Fruit fly (Drosophila melanogaster) whole organism, embryonic: Measurements from ENCODE around the gene CG2021.

Experiments
- Atf-2 ChIP-seq: fragments of 200-800 bp; sonication (Bioruptor generic); optimal IDR thresholded peaks from 2 replicates; lab custom pipeline; 2016; ENCODE audit warnings: missing biosample characterization, missing genetic modification characterization
- CG1024 ChIP-seq: fragments of 200-800 bp; sonication (Bioruptor generic); IDR thresholded peaks from 2 replicates; pipeline ENCODE4 v1.3.6; 2022; ENCODE audit warnings: missing biosample characterization, missing genetic modification characterization
- CG15011 ChIP-seq: fragments of 200-800 bp; sonication (Bioruptor generic); optimal IDR thresholded peaks from 3 replicates; lab custom pipeline; 2018; ENCODE audit warnings: missing biosample characterization, mild to moderate bottlenecking, missing genetic modification characterization
- CG15696 ChIP-seq: fragments of 200-800 bp; sonication (Bioruptor generic); optimal IDR thresholded peaks from 2 replicates; lab custom pipeline; 2019; ENCODE audit warnings: missing biosample characterization, mild to moderate bottlenecking, missing genetic modification characterization, moderate library complexity
- CG1603 ChIP-seq: fragments of 200-800 bp; sonication (Bioruptor generic); optimal IDR thresholded peaks from 2 replicates; lab custom pipeline; 2019; ENCODE audit warnings: missing biosample characterization, mild to moderate bottlenecking, missing genetic modification characterization, moderate library complexity
- CG17328 ChIP-seq: fragments of 200-800 bp; sonication (Bioruptor generic); IDR thresholded peaks from 2 replicates; pipeline ENCODE4 v1.3.6; 2022; ENCODE audit warnings: missing biosample characterization, missing genetic modification characterization
- CG17612 ChIP-seq: fragments of 200-800 bp; sonication (Bioruptor generic); IDR thresholded peaks from 2 replicates; pipeline ENCODE4 v1.3.6; 2022; ENCODE audit warnings: missing biosample characterization, missing genetic modification characterization
- CG18764 ChIP-seq: fragments of 200-800 bp; sonication (Bioruptor generic); optimal IDR thresholded peaks from 3 replicates; lab custom pipeline; 2016; ENCODE audit warnings: missing biosample characterization, missing genetic modification characterization
- CG2129 ChIP-seq: fragments of 200-800 bp; sonication (Bioruptor generic); IDR thresholded peaks from 2 replicates; pipeline ENCODE4 v1.3.6; 2022; ENCODE audit warnings: missing biosample characterization, missing genetic modification characterization; ENCODE audit not compliant: partially characterized antibody
- CG4282 ChIP-seq: fragments of 200-800 bp; sonication (Bioruptor generic); optimal IDR thresholded peaks from 2 replicates; lab custom pipeline; 2016; ENCODE audit warnings: missing biosample characterization, missing genetic modification characterization
- CG4404 ChIP-seq: fragments of 200-800 bp; sonication (Bioruptor generic); IDR thresholded peaks from 2 replicates; pipeline ENCODE4 v1.3.6; 2022; ENCODE audit warnings: missing biosample characterization, missing genetic modification characterization
- CG6791 ChIP-seq: fragments of 200-800 bp; sonication (Bioruptor generic); IDR thresholded peaks from 3 replicates; pipeline ENCODE4 v1.3.6; 2022; ENCODE audit warnings: missing biosample characterization, missing genetic modification characterization; ENCODE audit not compliant: partially characterized antibody
- CG6813 ChIP-seq: fragments of 200-800 bp; sonication (Bioruptor generic); optimal IDR thresholded peaks from 2 replicates; lab custom pipeline; 2017; ENCODE audit warnings: missing biosample characterization, missing genetic modification characterization, mild to moderate bottlenecking, moderate library complexity, missing genetic modification reagents
- CG7372 ChIP-seq: fragments of 200-800 bp; sonication (Bioruptor generic); IDR thresholded peaks from 2 replicates; pipeline ENCODE4 v1.3.6; 2022; ENCODE audit warnings: missing biosample characterization, missing genetic modification characterization
- CG7786 ChIP-seq: fragments of 200-800 bp; sonication (Bioruptor generic); optimal IDR thresholded peaks from 2 replicates; lab custom pipeline; 2016; ENCODE audit warnings: missing biosample characterization, missing genetic modification characterization
- CG7928 ChIP-seq: fragments of 200-800 bp; sonication (Bioruptor generic); optimal IDR thresholded peaks from 2 replicates; lab custom pipeline; 2017; ENCODE audit warnings: missing biosample characterization, mild to moderate bottlenecking, missing genetic modification characterization
- CG8924 ChIP-seq: fragments of 200-800 bp; optimal IDR thresholded peaks from 3 replicates; lab custom pipeline; 2019; ENCODE audit warnings: missing biosample characterization, mild to moderate bottlenecking, missing genetic modification characterization, moderate library complexity
- Dfd ChIP-seq, 2 experiments: fragments of >200 bp; optimal IDR thresholded peaks; 2 replicates each; lab custom pipeline; 2017; ENCODE audit warnings: missing biosample characterization in 2 of 2, missing genetic modification characterization in 2 of 2
- Doc3 ChIP-seq: fragments of 200-800 bp; sonication (Bioruptor generic); IDR thresholded peaks from 3 replicates; pipeline ENCODE4 v1.3.6; 2022; ENCODE audit warnings: missing biosample characterization, missing genetic modification characterization; ENCODE audit not compliant: partially characterized antibody
- E2f1 ChIP-seq: fragments of 200-800 bp; sonication (Bioruptor generic); IDR thresholded peaks from 2 replicates; pipeline ENCODE4 v1.3.6; 2022; ENCODE audit warnings: missing biosample characterization, missing genetic modification characterization
- E2f2 ChIP-seq: fragments of 200-800 bp; sonication (Bioruptor generic); IDR thresholded peaks from 2 replicates; pipeline ENCODE4 v1.3.6; 2022; ENCODE audit warnings: missing biosample characterization, missing genetic modification characterization
- Ets65A ChIP-seq: fragments of 200-800 bp; sonication (Bioruptor generic); peaks from one replicate; lab custom pipeline; 2016; ENCODE audit warnings: missing biosample characterization, missing genetic modification characterization
- Ets97D ChIP-seq: fragments of 200-800 bp; sonication (Bioruptor generic); optimal IDR thresholded peaks from 3 replicates; lab custom pipeline; 2016; ENCODE audit warnings: missing biosample characterization, missing genetic modification characterization
- Gsc ChIP-seq: fragments of 200-800 bp; sonication (Bioruptor generic); IDR thresholded peaks from 2 replicates; pipeline ENCODE4 v1.3.6; 2022; ENCODE audit warnings: missing biosample characterization, missing genetic modification characterization
- Hmr ChIP-seq: fragments of 200-800 bp; sonication (Bioruptor generic); optimal IDR thresholded peaks from 3 replicates; lab custom pipeline; 2017; ENCODE audit warnings: mild to moderate bottlenecking, missing biosample characterization, missing genetic modification reagents, missing genetic modification characterization
- Hr3 ChIP-seq: fragments of 200-800 bp; sonication (Bioruptor generic); optimal IDR thresholded peaks from 3 replicates; lab custom pipeline; 2016; ENCODE audit warnings: missing biosample characterization, missing genetic modification characterization
- Mad ChIP-seq: fragments of 200-800 bp; sonication (Bioruptor generic); optimal IDR thresholded peaks from 2 replicates; lab custom pipeline; 2016; ENCODE audit warnings: missing biosample characterization, missing genetic modification characterization
- Med ChIP-seq: fragments of 200-800 bp; sonication (Bioruptor generic); peaks from one replicate; lab custom pipeline; 2016; ENCODE audit warnings: missing biosample characterization, missing genetic modification characterization, mild to moderate bottlenecking, inconsistent platforms, moderate library complexity
- Mes4 ChIP-seq: fragments of 200-800 bp; sonication (Bioruptor generic); optimal IDR thresholded peaks from 2 replicates; lab custom pipeline; 2016; ENCODE audit warnings: missing biosample characterization, missing genetic modification characterization
- NC2α ChIP-seq: fragments of 200-800 bp; sonication (Bioruptor generic); optimal IDR thresholded peaks from 2 replicates; lab custom pipeline; 2016; ENCODE audit warnings: missing biosample characterization, missing genetic modification characterization
- PHDP ChIP-seq: fragments of 200-800 bp; sonication (Bioruptor generic); optimal IDR thresholded peaks from 3 replicates; lab custom pipeline; 2018; ENCODE audit warnings: missing biosample characterization, mild to moderate bottlenecking, missing genetic modification characterization, moderate library complexity
- Rfx ChIP-seq: fragments of 200-800 bp; sonication (Bioruptor generic); IDR thresholded peaks from 2 replicates; pipeline ENCODE4 v1.3.6; 2022; ENCODE audit warnings: missing biosample characterization, missing genetic modification characterization
- Spps ChIP-seq: fragments of 200-800 bp; sonication (Bioruptor generic); optimal IDR thresholded peaks from 2 replicates; lab custom pipeline; 2018; ENCODE audit warnings: missing biosample characterization, mild to moderate bottlenecking, missing genetic modification characterization
- Sry-β ChIP-seq: fragments of 200-800 bp; sonication (Bioruptor generic); optimal IDR thresholded peaks from 2 replicates; lab custom pipeline; 2018; ENCODE audit warnings: missing biosample characterization, mild to moderate bottlenecking, missing genetic modification characterization, moderate library complexity
- bbx ChIP-seq: fragments of 200-800 bp; sonication (Bioruptor generic); IDR thresholded peaks from 2 replicates; pipeline ENCODE4 v1.3.6; 2022; ENCODE audit warnings: missing biosample characterization, missing genetic modification characterization; ENCODE audit not compliant: partially characterized antibody
- cas ChIP-seq: fragments of 200-800 bp; sonication (Bioruptor generic); IDR thresholded peaks from 2 replicates; pipeline ENCODE4 v1.3.6; 2022; ENCODE audit warnings: missing biosample characterization, missing genetic modification characterization
- chif ChIP-seq, 2 experiments: fragments of 200-800 bp; sonication (Bioruptor generic); optimal IDR thresholded peaks; 3 replicates each; lab custom pipeline; 2016; ENCODE audit warnings: missing biosample characterization in 2 of 2, missing genetic modification characterization in 2 of 2
- chn ChIP-seq: fragments of 200-800 bp; sonication (Bioruptor generic); optimal IDR thresholded peaks from 2 replicates; lab custom pipeline; 2016; ENCODE audit warnings: missing biosample characterization, missing genetic modification characterization
- fru ChIP-seq: fragments of >200 bp; optimal IDR thresholded peaks from 2 replicates; lab custom pipeline; 2017
- gce ChIP-seq: fragments of 200-800 bp; sonication (Bioruptor generic); IDR thresholded peaks from 3 replicates; pipeline ENCODE4 v1.3.6; 2022; ENCODE audit warnings: missing biosample characterization, missing genetic modification characterization
- gem ChIP-seq: fragments of 200-800 bp; sonication (Bioruptor generic); optimal IDR thresholded peaks from 2 replicates; lab custom pipeline; 2019; ENCODE audit warnings: missing biosample characterization, mild to moderate bottlenecking, missing genetic modification characterization, moderate library complexity
- hkb ChIP-seq, 2 experiments: fragments of 200-800 bp in 1 of 2; fragments of >200 bp in 1 of 2; sonication (Bioruptor generic) in 1 of 2; IDR thresholded peaks in 1 of 2; optimal IDR thresholded peaks in 1 of 2; 2 replicates each; pipeline versions ENCODE4 v1.3.6 to Lab custom; 2017 to 2022; ENCODE audit warnings: missing biosample characterization in 1 of 2, missing genetic modification characterization in 1 of 2
- knrl ChIP-seq: fragments of 200-800 bp; sonication (Bioruptor generic); IDR thresholded peaks from 3 replicates; pipeline ENCODE4 v1.3.6; 2022; ENCODE audit warnings: missing biosample characterization, missing genetic modification characterization; ENCODE audit not compliant: partially characterized antibody
- lab ChIP-seq: fragments of 200-800 bp; sonication (Bioruptor generic); optimal IDR thresholded peaks from 3 replicates; lab custom pipeline; 2017; ENCODE audit warnings: missing biosample characterization, missing genetic modification characterization, mild to moderate bottlenecking, moderate library complexity, missing genetic modification reagents
- pb ChIP-seq: fragments of 200-800 bp; sonication (Bioruptor generic); optimal IDR thresholded peaks from 3 replicates; lab custom pipeline; 2016; ENCODE audit warnings: missing biosample characterization, missing genetic modification characterization
- repo ChIP-seq: fragments of 200-800 bp; sonication (Bioruptor generic); optimal IDR thresholded peaks from 2 replicates; lab custom pipeline; 2016; ENCODE audit warnings: missing biosample characterization, missing genetic modification characterization
- scrt ChIP-seq: fragments of 200-800 bp; sonication (Bioruptor generic); optimal IDR thresholded peaks from 2 replicates; lab custom pipeline; 2018; ENCODE audit warnings: missing biosample characterization, mild to moderate bottlenecking, missing genetic modification characterization, moderate library complexity
- so ChIP-seq: fragments of 200-800 bp; sonication (Bioruptor generic); IDR thresholded peaks from 3 replicates; pipeline ENCODE4 v1.3.6; 2022; ENCODE audit warnings: missing biosample characterization, missing genetic modification characterization
- wor ChIP-seq: fragments of 200-800 bp; sonication (Bioruptor generic); IDR thresholded peaks from 2 replicates; pipeline ENCODE4 v1.3.6; 2022; ENCODE audit warnings: missing biosample characterization, missing genetic modification characterization

The CG2021 gene

DNA sequence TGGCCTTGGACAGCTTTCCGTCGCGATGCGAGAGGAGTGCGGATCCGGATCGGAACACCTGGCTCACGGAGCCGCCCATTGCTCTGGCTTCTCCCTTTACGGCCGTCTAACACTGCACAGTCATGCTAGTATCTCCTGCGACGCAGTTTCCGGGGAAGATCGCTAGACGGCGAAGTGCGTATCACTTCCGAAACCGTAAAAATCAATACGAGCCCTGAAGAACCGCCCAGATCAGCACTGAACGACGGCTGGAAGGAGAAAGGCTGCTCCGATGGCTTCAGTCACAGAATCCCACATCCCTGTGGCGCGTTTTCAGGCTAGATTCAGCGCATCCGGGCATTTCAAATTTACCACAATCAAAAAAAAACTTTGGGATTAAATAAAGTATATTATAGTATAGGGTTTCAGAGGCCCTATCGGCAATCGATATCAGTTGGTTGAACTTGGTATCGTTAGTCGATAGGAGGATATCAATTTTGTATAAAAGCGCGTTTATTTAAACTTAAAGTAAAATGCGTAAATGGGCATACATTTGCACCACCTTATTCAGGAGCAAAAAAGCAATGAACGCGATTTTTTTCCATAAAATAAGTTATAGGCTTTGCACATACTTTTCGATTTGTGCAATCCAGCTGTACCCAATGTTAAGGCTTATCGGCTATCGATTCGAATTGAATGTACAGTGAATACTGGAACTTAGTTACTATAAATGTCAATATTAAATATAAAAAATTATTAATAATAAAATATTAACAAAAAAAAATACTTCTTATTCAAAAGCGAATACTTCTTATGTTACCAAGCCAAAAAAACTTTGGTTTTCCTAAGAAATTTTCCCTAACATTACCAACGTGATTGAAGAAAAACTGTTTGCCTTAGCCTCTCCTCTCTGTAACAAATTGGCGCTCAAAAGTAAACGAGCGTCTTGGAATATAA is 2.2 kb downstream of the CG2021 start, which contains the start of the genes CG13933 and PolD2 (continued):
- TF ChIP-seq CG7372 (GFP tag; lab: Robert Waterston, UW), result peak; percentile 93
- peak; percentile 97 for TF ChIP-seq Ets65A (GFP tag; lab: Kevin White, UChicago)
- peak; percentile 99 for TF ChIP-seq PHDP (tag; lab: Kevin White, UChicago)
- TF ChIP-seq fru (lab: Kevin White, UChicago), result no peak
- peak; percentile 91 for TF ChIP-seq Gsc (GFP tag; lab: Robert Waterston, UW)
- peak; percentile 86 for TF ChIP-seq chn (GFP tag; lab: Kevin White, UChicago)
- TF ChIP-seq gem, result peak; percentile 99
- TF ChIP-seq CG15011 (GFP tag; lab: Kevin White, UChicago), result no peak
- TF ChIP-seq CG1603 (tag; lab: Kevin White, UChicago), result no peak
- no peak for TF ChIP-seq CG18764 (GFP tag; lab: Kevin White, UChicago)
- TF ChIP-seq Atf-2 (GFP tag; lab: Kevin White, UChicago), result peak; percentile 84
- TF ChIP-seq CG2129 (GFP tag; lab: Robert Waterston, UW), result peak; percentile 25
- no peak for TF ChIP-seq repo (GFP tag; lab: Kevin White, UChicago)
- peak; percentile 60 for TF ChIP-seq CG7928 (GFP tag; lab: Kevin White, UChicago)
- TF ChIP-seq E2f1 (GFP tag; lab: Robert Waterston, UW), result peak; percentile 99
- peak; percentile 44 for TF ChIP-seq NC2α (GFP tag; lab: Kevin White, UChicago)
- TF ChIP-seq CG17612 (GFP tag; lab: Robert Waterston, UW), result peak; percentile 95
- peak; percentile 82 for TF ChIP-seq CG6813 (GFP tag; lab: Kevin White, UChicago)
- peak; percentile 76 for TF ChIP-seq CG15696 (tag; lab: Kevin White, UChicago)
- TF ChIP-seq Spps, result peak; percentile 75
- TF ChIP-seq cas (GFP tag; lab: Robert Waterston, UW), result peak; percentile 90
- peak; percentile 54 for TF ChIP-seq Ets97D (GFP tag; lab: Kevin White, UChicago)
- peak; percentile 83 for TF ChIP-seq CG6791 (GFP tag; lab: Robert Waterston, UW)
- TF ChIP-seq CG17328 (GFP tag; lab: Robert Waterston, UW), result peak; percentile 99
- TF ChIP-seq Doc3 (GFP tag; lab: Robert Waterston, UW), result peak; percentile 77
- no peak for TF ChIP-seq scrt (GFP tag; lab: Kevin White, UChicago)
- peak; percentile 56 for TF ChIP-seq Mes4
- TF ChIP-seq Dfd (GFP tag; optimal IDR thresholded peaks at IDR 0.05; lab: Kevin White, UChicago), result no peak
- peak; percentile 0 for TF ChIP-seq CG4282 (GFP tag; lab: Kevin White, UChicago)
- peak; percentile 92 for TF ChIP-seq CG4404
- peak; percentile 96 for TF ChIP-seq Hmr (GFP tag; lab: Kevin White, UChicago)
- TF ChIP-seq Rfx, result peak; percentile 96
- peak; percentile 92 for TF ChIP-seq CG1024
- no peak for TF ChIP-seq hkb (optimal IDR thresholded peaks at IDR 0.05; lab: Kevin White, UChicago)
- peak; percentile 98 for TF ChIP-seq hkb (GFP tag; IDR thresholded peaks at IDR 0.05; lab: Robert Waterston, UW)
- TF ChIP-seq gce (GFP tag; lab: Robert Waterston, UW), result peak; percentile 89
- peak; percentile 85 for TF ChIP-seq Mad (GFP tag; lab: Kevin White, UChicago)
- TF ChIP-seq bbx (GFP tag; lab: Robert Waterston, UW), result peak; percentile 81
- TF ChIP-seq Hr3 (GFP tag; lab: Kevin White, UChicago), result peak; percentile 99
- peak; percentile 98 for TF ChIP-seq wor
- TF ChIP-seq pb (GFP tag; lab: Kevin White, UChicago), result no peak
- peak; percentile 92 for TF ChIP-seq lab
- TF ChIP-seq chif (GFP tag; optimal IDR thresholded peaks at IDR 0.05; lab: Kevin White, UChicago), result peak; percentile 48 to 89
- TF ChIP-seq knrl, result peak; percentile 59; the same call in 2 of the 3 replicates
- TF ChIP-seq CG8924, result peak; percentile 99
- TF ChIP-seq CG7786 (GFP tag; lab: Kevin White, UChicago), result peak; percentile 85
- peak; percentile 96 for TF ChIP-seq Med (GFP tag; lab: Kevin White, UChicago)
- TF ChIP-seq so (GFP tag; lab: Robert Waterston, UW), result peak; percentile 99
- TF ChIP-seq E2f2 (GFP tag; lab: Robert Waterston, UW), result peak; percentile 91
- peak; percentile 18 for TF ChIP-seq Sry-β (GFP tag; lab: Kevin White, UChicago)
